Worm (Caenorhabditis elegans): ENCODE data around the gene gsto-1.
A peak's percentile ranks its signal among the peaks of the same experiment; 100 is the strongest.

The gsto-1 gene

ce11 chrIII:7946968-7947491 is at the start of gene gsto-1:
gsto-1 (minus strand) TSS chrIII:7947018.
- TF ChIP-seq tlp-1 (tag; optimal IDR thresholded peaks at IDR 0.05) (no peak), ztf-11 (tag; optimal IDR thresholded peaks at IDR 0.05) (no peak)

ce11 chrIII:7996353-7996752 is 49.5 kb upstream of the gsto-1 start, which contains the start of gene npr-17:
npr-17 (minus strand) TSS chrIII:7996453.
- TF ChIP-seq aly-2 (tag; optimal IDR thresholded peaks at IDR 0.05) (no peak), lin-13 (GFP tag; optimal IDR thresholded peaks at IDR 0.05) (no peak), ces-1 (GFP tag; optimal IDR thresholded peaks at IDR 0.05) (no peak), dsc-1 (tag; optimal IDR thresholded peaks at IDR 0.05) (peak; percentile 43), ztf-11 (tag; optimal IDR thresholded peaks at IDR 0.05) (no peak), swsn-7 (tag; optimal IDR thresholded peaks at IDR 0.05) (no peak)

- TF ChIP-seq lin-39 (tag; optimal IDR thresholded peaks at IDR 0.05): no peak
- TF ChIP-seq sptf-1 (tag; optimal IDR thresholded peaks at IDR 0.05): no peak
- TF ChIP-seq C34B4.2 (tag; optimal IDR thresholded peaks at IDR 0.05): no peak
- no peak for TF ChIP-seq xbp-1 (tag; optimal IDR thresholded peaks at IDR 0.05)
- no peak for TF ChIP-seq ces-1 (GFP tag; optimal IDR thresholded peaks at IDR 0.05)
- no peak for TF ChIP-seq alr-1 (tag; optimal IDR thresholded peaks at IDR 0.05; ENCODE audit: borderline replicate concordance)
- no peak for TF ChIP-seq vab-15 (tag; optimal IDR thresholded peaks at IDR 0.05)
- no peak for TF ChIP-seq mef-2 (tag; optimal IDR thresholded peaks at IDR 0.05)
- no peak for TF ChIP-seq C16A3.4 (tag; optimal IDR thresholded peaks at IDR 0.05)
- no peak for TF ChIP-seq irx-1 (tag; optimal IDR thresholded peaks at IDR 0.05)
- no peak for TF ChIP-seq unc-86 (tag; optimal IDR thresholded peaks at IDR 0.05)
- no peak for TF ChIP-seq nhr-237 (tag; optimal IDR thresholded peaks at IDR 0.05)
- no peak for TF ChIP-seq isw-1 (GFP tag; IDR thresholded peaks at IDR 0.05)
- TF ChIP-seq tlp-1 (tag; optimal IDR thresholded peaks at IDR 0.05): no peak
- no peak for TF ChIP-seq fkh-10 (GFP tag; optimal IDR thresholded peaks at IDR 0.05)
- TF ChIP-seq fos-1 (tag; optimal IDR thresholded peaks at IDR 0.05): no peak
- TF ChIP-seq tbx-2 (tag; optimal IDR thresholded peaks at IDR 0.05): no peak
These were observed 39.9 kb upstream of the gsto-1 start, which contains the start of gene hrpk-2 for ce11 chrIII:7986585-7987171. hrpk-2 (plus strand) TSS chrIII:7987121.

ce11 chrIII:7981938-7982337 is 35.1 kb upstream of the gsto-1 start:
- TF ChIP-seq ceh-90 (tag; optimal IDR thresholded peaks at IDR 0.05) (no peak), egl-13 (tag; optimal IDR thresholded peaks at IDR 0.05) (no peak), rnt-1 (tag; optimal IDR thresholded peaks at IDR 0.05) (no peak), jun-1 (tag; optimal IDR thresholded peaks at IDR 0.05) (no peak), unc-130 (tag; optimal IDR thresholded peaks at IDR 0.05) (no peak)

ce11 chrIII:7981233-7981632 is 34.4 kb upstream of the gsto-1 start:
- TF ChIP-seq ztf-11 (tag; optimal IDR thresholded peaks at IDR 0.05) (no peak), unc-62 (GFP tag; optimal IDR thresholded peaks at IDR 0.05) (no peak), ztf-4 (tag; optimal IDR thresholded peaks at IDR 0.05) (no peak), aly-2 (tag; optimal IDR thresholded peaks at IDR 0.05) (no peak), snu-23 (GFP tag; optimal IDR thresholded peaks at IDR 0.05) (no peak), aha-1 (tag; optimal IDR thresholded peaks at IDR 0.05) (no peak), sup-37 (GFP tag; optimal IDR thresholded peaks at IDR 0.05) (no peak), alr-1 (tag; optimal IDR thresholded peaks at IDR 0.05; ENCODE audit: borderline replicate concordance) (no peak), isw-1 (GFP tag; IDR thresholded peaks at IDR 0.05) (no peak), nhr-11 (tag; optimal IDR thresholded peaks at IDR 0.05) (no peak), irx-1 (tag; optimal IDR thresholded peaks at IDR 0.05) (no peak), mep-1 (tag; optimal IDR thresholded peaks at IDR 0.05) (no peak), unc-98 (GFP tag; IDR thresholded peaks at IDR 0.05) (no peak), nhr-84 (tag; optimal IDR thresholded peaks at IDR 0.05) (no peak), zag-1 (tag; optimal IDR thresholded peaks at IDR 0.05) (no peak)
